Fruit fly (Drosophila melanogaster): ENCODE measurements around the gene X11L.
A peak's percentile ranks its signal among the peaks of the same experiment; 100 is the strongest.

Gene X11L

DNA sequence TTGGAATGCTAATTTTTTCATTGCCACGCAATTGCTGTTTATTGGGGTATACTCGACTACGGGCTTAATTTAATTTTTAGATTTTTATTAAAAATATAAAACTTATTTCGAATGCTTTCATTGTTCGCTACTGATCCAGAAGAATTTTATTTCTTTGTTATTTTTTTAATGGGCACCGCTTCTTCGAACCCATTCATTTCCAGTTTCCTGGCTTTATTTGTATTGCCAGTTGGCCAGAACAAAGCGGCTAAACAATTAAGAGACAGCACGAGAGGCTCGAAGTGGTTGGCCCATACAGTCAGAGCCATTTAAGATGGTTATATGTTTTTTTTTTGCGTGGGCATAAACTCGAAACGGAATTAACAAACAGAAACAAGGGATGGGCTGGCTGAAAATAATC is 3.6 kb upstream of the X11L start (continued):
- TF ChIP-seq Dad (GFP tag; optimal IDR thresholded peaks at IDR 0.05) (peak; percentile 40), Side (GFP tag; optimal IDR thresholded peaks at IDR 0.05) (peak; percentile 14), CG8281 (tag; optimal IDR thresholded peaks at IDR 0.05) (peak; percentile 24), MTF-1 (GFP tag; optimal IDR thresholded peaks at IDR 0.05; ENCODE audit: borderline replicate concordance) (no peak), CG3838 (GFP tag; optimal IDR thresholded peaks at IDR 0.05) (peak; percentile 5), CG17829 (tag; optimal IDR thresholded peaks at IDR 0.05) (peak; percentile 71), ac (GFP tag; optimal IDR thresholded peaks at IDR 0.05) (no peak), CG17186 (GFP tag; optimal IDR thresholded peaks at IDR 0.05) (no peak), CG13775 (GFP tag; optimal IDR thresholded peaks at IDR 0.05) (peak; percentile 66), NC2β (GFP tag; optimal IDR thresholded peaks at IDR 0.05) (peak; percentile 1), Opbp (GFP tag; IDR thresholded peaks at IDR 0.05; ENCODE audit: partially characterized antibody) (no peak), maf-S (GFP tag; optimal IDR thresholded peaks at IDR 0.05) (peak; percentile 18), CG10274 (GFP tag; optimal IDR thresholded peaks at IDR 0.05) (peak; percentile 56), dysf (GFP tag; IDR thresholded peaks at IDR 0.05) (peak; percentile 88), Sry-δ (GFP tag; optimal IDR thresholded peaks at IDR 0.05) (peak; percentile 7), CG18599 (GFP tag; optimal IDR thresholded peaks at IDR 0.05) (peak; percentile 86), CG10321 (GFP tag; IDR thresholded peaks at IDR 0.05) (peak; percentile 52; the same call in 1 of the 2 replicates), cad (GFP tag; optimal IDR thresholded peaks at IDR 0.05) (no peak), slbo (GFP tag; IDR thresholded peaks at IDR 0.05) (peak; percentile 93), CG7357 (GFP tag; IDR thresholded peaks at IDR 0.05) (peak; percentile 57; the same call in 2 of the 3 replicates), vnd (GFP tag; IDR thresholded peaks at IDR 0.05; ENCODE audit: partially characterized antibody) (no peak), Chrac-16 (GFP tag; optimal IDR thresholded peaks at IDR 0.05) (peak; percentile 60), Rfx (GFP tag; IDR thresholded peaks at IDR 0.05) (peak; percentile 93), pros (GFP tag; optimal IDR thresholded peaks at IDR 0.05) (no peak), Gsc (GFP tag; IDR thresholded peaks at IDR 0.05) (peak; percentile 47; the same call in 1 of the 2 replicates), CG3726 (GFP tag; IDR thresholded peaks at IDR 0.05) (peak; percentile 75; the same call in 2 of the 3 replicates), CG4707 (GFP tag; optimal IDR thresholded peaks at IDR 0.05) (no peak), CG4854 (GFP tag; optimal IDR thresholded peaks at IDR 0.05) (peak; percentile 42), Aef1 (GFP tag; IDR thresholded peaks at IDR 0.05) (peak; percentile 83), CG11696 (GFP tag; IDR thresholded peaks at IDR 0.05) (peak; percentile 49; the same call in 1 of the 2 replicates), CG11560 (tag; IDR thresholded peaks at IDR 0.05) (peak; percentile 62; the same call in 2 of the 3 replicates), Hmx (GFP tag; optimal IDR thresholded peaks at IDR 0.05) (peak; percentile 38), yki (optimal IDR thresholded peaks at IDR 0.05) (no peak), ATbp (GFP tag; optimal IDR thresholded peaks at IDR 0.05) (peak; percentile 52), Xbp1 (GFP tag; optimal IDR thresholded peaks at IDR 0.05) (peak; percentile 72), Dip3 (GFP tag; optimal IDR thresholded peaks at IDR 0.05) (peak; percentile 73), gem (tag; optimal IDR thresholded peaks at IDR 0.05) (peak; percentile 86), CG5245 (GFP tag; optimal IDR thresholded peaks at IDR 0.05) (peak; percentile 59), pan (optimal IDR thresholded peaks at IDR 0.05) (no peak), pan (GFP tag; optimal IDR thresholded peaks at IDR 0.05 in 1 of 2, IDR thresholded peaks at IDR 0.05 in 1 of 2) (peak in 1 of 2 experiments; percentile 80), CG12155 (GFP tag; optimal IDR thresholded peaks at IDR 0.05) (peak; percentile 72), dimm (GFP tag; IDR thresholded peaks at IDR 0.05) (0 out of 2 replicates have a peak, but pooled peaks have one; percentile 38), CG14667 (GFP tag; IDR thresholded peaks at IDR 0.05) (peak; percentile 55), CG14050 (GFP tag; IDR thresholded peaks at IDR 0.05) (peak; percentile 76), NC2α (GFP tag; optimal IDR thresholded peaks at IDR 0.05) (no peak), CrebB (tag; optimal IDR thresholded peaks at IDR 0.05) (no peak), CG8388 (GFP tag; optimal IDR thresholded peaks at IDR 0.05) (peak; percentile 54), kni (GFP tag; optimal IDR thresholded peaks at IDR 0.05) (no peak), Hr78 (GFP tag; optimal IDR thresholded peaks at IDR 0.05) (no peak), Tbp (GFP tag; optimal IDR thresholded peaks at IDR 0.05) (no peak), CG2116 (GFP tag; optimal IDR thresholded peaks at IDR 0.05) (peak; percentile 32)

All from whole organism, embryonic.